Fruit fly (Drosophila melanogaster) whole organism, embryonic: Measurements from ENCODE around the gene ppk17.

ENCODE experiments used
- Ada2b ChIP-seq: fragments of 200-800 bp; sonication (Bioruptor generic); IDR thresholded peaks from 2 replicates; pipeline ENCODE4 v1.3.6; 2022; ENCODE audit warnings: missing biosample characterization, missing genetic modification characterization
- Atf3 ChIP-seq: fragments of 200-800 bp; sonication (Bioruptor generic); optimal IDR thresholded peaks from 3 replicates; lab custom pipeline; 2016; ENCODE audit warnings: missing biosample characterization, missing genetic modification characterization
- Bteb2 ChIP-seq: fragments of 200-800 bp; sonication (Bioruptor generic); optimal IDR thresholded peaks from 2 replicates; lab custom pipeline; 2016; ENCODE audit warnings: missing biosample characterization, missing genetic modification characterization
- CG10959 ChIP-seq: fragments of 200-800 bp; sonication (Bioruptor generic); IDR thresholded peaks from 2 replicates; pipeline ENCODE4 v1.3.6; 2022; ENCODE audit warnings: missing biosample characterization, missing genetic modification characterization
- CG10979 ChIP-seq: fragments of 200-800 bp; sonication (Bioruptor generic); optimal IDR thresholded peaks from 2 replicates; lab custom pipeline; 2018; ENCODE audit warnings: missing biosample characterization, mild to moderate bottlenecking, missing genetic modification characterization, moderate library complexity
- CG11093 ChIP-seq: fragments of 200-800 bp; sonication (Bioruptor generic); IDR thresholded peaks from 3 replicates; pipeline ENCODE4 v1.3.6; 2022; ENCODE audit warnings: missing biosample characterization, missing genetic modification characterization
- CG11696 ChIP-seq: fragments of 200-800 bp; sonication (Bioruptor generic); IDR thresholded peaks from 2 replicates; pipeline ENCODE4 v1.3.6; 2022; ENCODE audit warnings: missing biosample characterization, missing genetic modification characterization
- CG14710 ChIP-seq: fragments of 200-800 bp; sonication (Bioruptor generic); optimal IDR thresholded peaks from 3 replicates; lab custom pipeline; 2019; ENCODE audit warnings: missing biosample characterization, mild to moderate bottlenecking, missing genetic modification characterization, moderate library complexity
- CG1529 ChIP-seq: fragments of 200-800 bp; sonication (Bioruptor generic); optimal IDR thresholded peaks from 3 replicates; lab custom pipeline; 2018; ENCODE audit warnings: missing biosample characterization, missing genetic modification characterization
- CG1603 ChIP-seq: fragments of 200-800 bp; sonication (Bioruptor generic); optimal IDR thresholded peaks from 2 replicates; lab custom pipeline; 2019; ENCODE audit warnings: missing biosample characterization, mild to moderate bottlenecking, missing genetic modification characterization, moderate library complexity
- CG1647 ChIP-seq: fragments of 200-800 bp; sonication (Bioruptor generic); optimal IDR thresholded peaks from 3 replicates; lab custom pipeline; 2016; ENCODE audit warnings: missing biosample characterization, missing genetic modification characterization
- CG34422 ChIP-seq: fragments of 200-800 bp; sonication (Bioruptor generic); IDR thresholded peaks from 3 replicates; pipeline ENCODE4 v1.3.6; 2022; ENCODE audit warnings: missing biosample characterization, missing genetic modification characterization
- CG42726 ChIP-seq: fragments of 200-800 bp; sonication (Bioruptor generic); IDR thresholded peaks from 2 replicates; pipeline ENCODE4 v1.3.6; 2022; ENCODE audit warnings: missing biosample characterization, missing genetic modification characterization; ENCODE audit not compliant: partially characterized antibody
- CG4360 ChIP-seq: fragments of 200-800 bp; sonication (Bioruptor generic); IDR thresholded peaks from 2 replicates; pipeline ENCODE4 v1.3.6; 2022; ENCODE audit warnings: missing biosample characterization, missing genetic modification characterization
- CG5245 ChIP-seq: fragments of 200-800 bp; sonication (Bioruptor generic); optimal IDR thresholded peaks from 3 replicates; lab custom pipeline; 2016; ENCODE audit warnings: missing biosample characterization, missing genetic modification characterization
- CG7357 ChIP-seq: fragments of 200-800 bp; sonication (Bioruptor generic); IDR thresholded peaks from 3 replicates; pipeline ENCODE4 v1.3.6; 2022; ENCODE audit warnings: missing biosample characterization, missing genetic modification characterization
- CG8089 ChIP-seq: fragments of 200-800 bp; sonication (Bioruptor generic); optimal IDR thresholded peaks from 3 replicates; lab custom pipeline; 2016; ENCODE audit warnings: missing biosample characterization, missing genetic modification characterization
- Chrac-16 ChIP-seq: fragments of 200-800 bp; sonication (Bioruptor generic); optimal IDR thresholded peaks from 3 replicates; lab custom pipeline; 2016; ENCODE audit warnings: missing biosample characterization, missing genetic modification characterization
- CoRest ChIP-seq: fragments of 200-800 bp; sonication (Bioruptor generic); optimal IDR thresholded peaks from 3 replicates; lab custom pipeline; 2018; ENCODE audit warnings: missing biosample characterization, mild to moderate bottlenecking, missing genetic modification characterization, moderate library complexity
- D19B ChIP-seq: fragments of 200-800 bp; sonication (Bioruptor generic); optimal IDR thresholded peaks from 2 replicates; lab custom pipeline; 2017; ENCODE audit warnings: missing biosample characterization, mild to moderate bottlenecking, missing genetic modification characterization
- Dll ChIP-seq: fragments of 200-800 bp; sonication (Bioruptor generic); IDR thresholded peaks from 4 replicates; pipeline ENCODE4 v1.3.6; 2022; ENCODE audit warnings: missing biosample characterization, missing genetic modification characterization; ENCODE audit not compliant: partially characterized antibody
- HmgD ChIP-seq: fragments of 200-800 bp; sonication (Bioruptor generic); optimal IDR thresholded peaks from 3 replicates; lab custom pipeline; 2016; ENCODE audit warnings: missing biosample characterization, missing genetic modification characterization
- HmgZ ChIP-seq: fragments of 200-800 bp; sonication (Bioruptor generic); optimal IDR thresholded peaks from 2 replicates; lab custom pipeline; 2018; ENCODE audit warnings: missing biosample characterization, mild to moderate bottlenecking, missing genetic modification characterization
- Hmr ChIP-seq: fragments of 200-800 bp; sonication (Bioruptor generic); optimal IDR thresholded peaks from 3 replicates; lab custom pipeline; 2017; ENCODE audit warnings: mild to moderate bottlenecking, missing biosample characterization, missing genetic modification reagents, missing genetic modification characterization
- Lhr ChIP-seq: fragments of 200-800 bp; sonication (Bioruptor generic); optimal IDR thresholded peaks from 3 replicates; lab custom pipeline; 2017; ENCODE audit warnings: mild to moderate bottlenecking, missing biosample characterization, missing genetic modification reagents, missing genetic modification characterization
- NC2α ChIP-seq: fragments of 200-800 bp; sonication (Bioruptor generic); optimal IDR thresholded peaks from 2 replicates; lab custom pipeline; 2016; ENCODE audit warnings: missing biosample characterization, missing genetic modification characterization
- Rfx ChIP-seq: fragments of 200-800 bp; sonication (Bioruptor generic); IDR thresholded peaks from 2 replicates; pipeline ENCODE4 v1.3.6; 2022; ENCODE audit warnings: missing biosample characterization, missing genetic modification characterization
- Scr ChIP-seq: fragments of 200-800 bp; sonication (Bioruptor generic); IDR thresholded peaks from 2 replicates; pipeline ENCODE4 v1.3.6; 2022; ENCODE audit warnings: missing biosample characterization, missing genetic modification characterization; ENCODE audit not compliant: partially characterized antibody
- Sin3A ChIP-seq: fragments of >200 bp; optimal IDR thresholded peaks from 2 replicates; lab custom pipeline; 2018
- Taf1 ChIP-seq: fragments of 200-800 bp; sonication (Bioruptor generic); IDR thresholded peaks from 2 replicates; pipeline ENCODE4 v1.3.6; 2022; ENCODE audit warnings: missing biosample characterization, missing genetic modification characterization
- ac ChIP-seq: fragments of 200-800 bp; sonication (Bioruptor generic); optimal IDR thresholded peaks from 3 replicates; lab custom pipeline; 2017; ENCODE audit warnings: missing biosample characterization, mild to moderate bottlenecking, missing genetic modification characterization
- aop ChIP-seq: fragments of 200-800 bp; sonication (Bioruptor generic); IDR thresholded peaks from 2 replicates; pipeline ENCODE4 v1.3.6; 2022; ENCODE audit warnings: missing biosample characterization, missing genetic modification characterization
- cato ChIP-seq: fragments of 200-800 bp; sonication (Bioruptor generic); optimal IDR thresholded peaks from 2 replicates; lab custom pipeline; 2016; ENCODE audit warnings: missing biosample characterization, missing genetic modification characterization, borderline replicate concordance
- caup ChIP-seq: fragments of 200-800 bp; sonication (Bioruptor generic); optimal IDR thresholded peaks from 3 replicates; lab custom pipeline; 2017; ENCODE audit warnings: missing biosample characterization, mild to moderate bottlenecking, missing genetic modification characterization, moderate library complexity; ENCODE audit not compliant: severe bottlenecking
- dm ChIP-seq: fragments of 200-800 bp; sonication (Bioruptor generic); optimal IDR thresholded peaks from 3 replicates; lab custom pipeline; 2016; ENCODE audit warnings: missing biosample characterization, missing genetic modification characterization
- dmrt11E ChIP-seq: fragments of 200-800 bp; sonication (Bioruptor generic); optimal IDR thresholded peaks from 3 replicates; lab custom pipeline; 2018; ENCODE audit warnings: missing biosample characterization, mild to moderate bottlenecking, missing genetic modification characterization, moderate library complexity
- h ChIP-seq: fragments of >200 bp; optimal IDR thresholded peaks from 2 replicates; lab custom pipeline; 2017
- hbn ChIP-seq: fragments of 200-800 bp; sonication (Bioruptor generic); IDR thresholded peaks from 2 replicates; pipeline ENCODE4 v1.3.6; 2022; ENCODE audit warnings: missing biosample characterization, missing genetic modification characterization; ENCODE audit not compliant: partially characterized antibody
- her ChIP-seq: fragments of 200-800 bp; sonication (Bioruptor generic); optimal IDR thresholded peaks from 2 replicates; lab custom pipeline; 2016; ENCODE audit warnings: missing biosample characterization, missing genetic modification characterization
- insv ChIP-seq, 2 experiments: fragments of 200-800 bp; sonication (Bioruptor generic); optimal IDR thresholded peaks; 3 replicates each; lab custom pipeline; 2016 to 2018; ENCODE audit warnings: missing biosample characterization in 2 of 2, missing genetic modification characterization in 2 of 2
- jumu ChIP-seq: fragments of 200-800 bp; sonication (Bioruptor generic); optimal IDR thresholded peaks from 3 replicates; lab custom pipeline; 2016; ENCODE audit warnings: missing biosample characterization, missing genetic modification characterization
- lola ChIP-seq, 3 experiments: fragments of >200 bp in 2 of 3; fragments of 200-800 bp in 1 of 3; sonication (Bioruptor generic) in 1 of 3; optimal IDR thresholded peaks; 2 replicates each; lab custom pipeline; 2017 to 2019; ENCODE audit warnings: missing biosample characterization in 3 of 3, missing genetic modification characterization in 3 of 3, mild to moderate bottlenecking in 1 of 3, moderate library complexity in 1 of 3
- nom ChIP-seq: fragments of 200-800 bp; sonication (Bioruptor generic); optimal IDR thresholded peaks from 2 replicates; lab custom pipeline; 2017; ENCODE audit warnings: missing biosample characterization, missing genetic modification characterization, mild to moderate bottlenecking, moderate library complexity, missing genetic modification reagents
- org-1 ChIP-seq: fragments of 200-800 bp; sonication (Bioruptor generic); optimal IDR thresholded peaks from 2 replicates; lab custom pipeline; 2017; ENCODE audit warnings: missing biosample characterization, missing genetic modification characterization
- pfk ChIP-seq: fragments of 200-800 bp; sonication (Bioruptor generic); optimal IDR thresholded peaks from 2 replicates; lab custom pipeline; 2018; ENCODE audit warnings: missing biosample characterization, mild to moderate bottlenecking, missing genetic modification characterization, moderate library complexity
- phol ChIP-seq: fragments of 200-800 bp; sonication (Bioruptor generic); optimal IDR thresholded peaks from 3 replicates; lab custom pipeline; 2018; ENCODE audit warnings: missing biosample characterization, mild to moderate bottlenecking, missing genetic modification characterization, moderate library complexity
- scrt ChIP-seq: fragments of 200-800 bp; sonication (Bioruptor generic); optimal IDR thresholded peaks from 2 replicates; lab custom pipeline; 2018; ENCODE audit warnings: missing biosample characterization, mild to moderate bottlenecking, missing genetic modification characterization, moderate library complexity
- sisA ChIP-seq: fragments of 200-800 bp; sonication (Bioruptor generic); IDR thresholded peaks from 2 replicates; pipeline ENCODE4 v1.3.6; 2022; ENCODE audit warnings: missing biosample characterization, missing genetic modification characterization

The ppk17 gene

DNA sequence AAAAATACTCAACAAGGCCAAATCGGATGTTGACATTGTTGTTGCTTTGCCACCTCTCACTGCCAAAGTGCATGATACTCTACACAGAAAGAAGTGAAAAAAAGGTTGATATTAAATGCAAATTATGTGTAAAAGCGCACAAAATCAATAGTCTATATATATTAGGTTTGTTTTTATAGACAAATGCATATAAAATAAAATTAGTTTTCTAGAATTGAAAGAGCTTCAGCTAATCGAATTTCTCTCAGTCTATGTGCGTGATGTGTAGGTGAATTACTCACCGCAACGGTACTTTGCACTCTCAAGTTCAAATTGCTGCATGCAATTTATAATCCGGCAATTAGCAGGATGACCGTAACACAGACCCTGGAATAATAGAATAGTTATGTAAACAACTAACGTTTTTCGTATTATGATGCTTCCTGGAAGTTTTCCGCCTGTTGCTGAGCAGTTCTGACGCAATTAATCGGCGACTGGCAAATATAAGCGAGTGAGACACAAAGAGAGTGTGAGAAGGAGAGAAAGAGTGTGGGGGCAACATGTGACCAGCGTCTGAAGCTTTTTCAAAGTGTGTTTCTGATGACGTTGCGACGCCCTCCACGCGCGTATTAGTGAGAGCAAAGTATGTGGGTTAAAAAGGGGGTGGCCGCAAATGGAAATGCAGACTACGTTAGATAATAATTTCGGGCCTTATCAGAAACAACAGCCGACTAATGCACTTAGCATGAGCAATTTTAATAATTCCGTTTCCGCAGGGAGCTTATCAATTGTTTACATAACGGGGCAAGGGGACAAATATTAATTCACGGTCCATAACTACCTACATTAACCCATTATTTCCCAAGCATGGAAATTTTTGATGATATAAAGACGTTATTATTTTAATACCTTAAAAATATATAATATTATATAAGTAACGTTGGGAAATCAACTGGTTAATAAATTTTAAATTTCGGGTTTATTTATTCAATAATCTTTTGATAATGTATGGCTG, 39.4 kb downstream of the ppk17 start (continued):
- TF ChIP-seq Taf1 (GFP tag; lab: Robert Waterston, UW) (peak; percentile 86), Chrac-16 (GFP tag; lab: Kevin White, UChicago) (peak; percentile 84), org-1 (GFP tag; lab: Kevin White, UChicago) (peak; percentile 59), CG8089 (GFP tag; lab: Kevin White, UChicago) (peak; percentile 58), CG11696 (GFP tag; lab: Robert Waterston, UW) (peak; percentile 87), HmgZ (tag; lab: Kevin White, UChicago) (peak; percentile 75), h (lab: Kevin White, UChicago) (no peak), hbn (GFP tag; lab: Robert Waterston, UW) (no peak), Scr (GFP tag; lab: Robert Waterston, UW) (no peak), NC2α (GFP tag; lab: Kevin White, UChicago) (peak; percentile 74), jumu (GFP tag; lab: Kevin White, UChicago) (peak; percentile 61), Sin3A (lab: Kevin White, UChicago) (no peak), Bteb2 (GFP tag; lab: Kevin White, UChicago) (peak; percentile 75), sisA (GFP tag; lab: Robert Waterston, UW) (peak; percentile 91), HmgD (GFP tag; lab: Kevin White, UChicago) (no peak), aop (GFP tag; lab: Robert Waterston, UW) (peak; percentile 83), CG4360 (GFP tag; lab: Robert Waterston, UW) (peak; percentile 84), CoRest (peak; percentile 93), CG11093 (GFP tag; lab: Robert Waterston, UW) (peak; percentile 93), CG10959 (GFP tag; lab: Robert Waterston, UW) (peak; percentile 93), phol (tag; lab: Kevin White, UChicago) (peak; percentile 94), CG1647 (GFP tag; lab: Kevin White, UChicago) (peak; percentile 87), Dll (GFP tag; lab: Robert Waterston, UW) (no peak), nom (GFP tag; lab: Kevin White, UChicago) (peak; percentile 87), Lhr (GFP tag; lab: Kevin White, UChicago) (peak; percentile 68), dmrt11E (tag; lab: Kevin White, UChicago) (peak; percentile 48), her (GFP tag; lab: Kevin White, UChicago) (peak; percentile 25), CG5245 (GFP tag; lab: Kevin White, UChicago) (peak; percentile 91), ac (no peak), CG10979 (tag; lab: Kevin White, UChicago) (peak; percentile 90), scrt (GFP tag; lab: Kevin White, UChicago) (peak; percentile 84), CG34422 (GFP tag; lab: Robert Waterston, UW) (peak; percentile 97), CG7357 (GFP tag; lab: Robert Waterston, UW) (peak; percentile 81; the same call in 2 of the 3 replicates), CG1603 (peak; percentile 69), cato (GFP tag; lab: Kevin White, UChicago) (peak; percentile 79), Atf3 (GFP tag; lab: Kevin White, UChicago) (peak; percentile 67), lola (GFP tag; optimal IDR thresholded peaks at IDR 0.05; lab: Kevin White, UChicago) (peak in 1 of 3 experiments; percentile 65), pfk (GFP tag; lab: Kevin White, UChicago) (no peak), Hmr (peak; percentile 82), Rfx (GFP tag; lab: Robert Waterston, UW) (peak; percentile 94), caup (GFP tag; lab: Kevin White, UChicago) (peak; percentile 81), CG14710 (tag; lab: Kevin White, UChicago) (peak; percentile 93), insv (GFP tag; optimal IDR thresholded peaks at IDR 0.05; lab: Kevin White, UChicago) (peak in 1 of 2 experiments; percentile 52), CG1529 (GFP tag; lab: Kevin White, UChicago) (peak; percentile 77), dm (GFP tag; lab: Kevin White, UChicago) (peak; percentile 21), CG42726 (GFP tag; lab: Robert Waterston, UW) (no peak), D19B (peak; percentile 67), Ada2b (GFP tag; lab: Robert Waterston, UW) (peak; percentile 87)
